Worm (Caenorhabditis elegans) whole organism, L4/young adult: ENCODE measurements around the gene F28G4.3.

ENCODE experiments used
- W03F9.2 ChIP-seq: fragments of 150-350 bp; optimal IDR thresholded peaks from 2 replicates; lab custom pipeline; 2014; ENCODE audit warnings: missing biosample characterization, missing genetic modification characterization
- him-1 ChIP-seq: sonication (generic microtip); optimal IDR thresholded peaks from 2 replicates; lab custom pipeline; 2016; ENCODE audit warnings: missing genotype, missing genetic modification reagents, missing genetic modification characterization, missing compliant biosample characterization

ce11 chrV:16309523-16309922 lies 22.0 kb upstream of the F28G4.3 start, which contains the start of gene oac-7:
- TF ChIP-seq him-1 (no peak), W03F9.2 (tag; lab: Kevin White, UChicago) (no peak)
